Fruit fly (Drosophila melanogaster) S2 (cell line): Measurements from ENCODE around the gene CG6051.

Experiments
- CG8478 ChIP-seq: fragments of >200 bp; optimal IDR thresholded peaks from 2 replicates; lab custom pipeline; 2018
- CTCF ChIP-seq, 2 experiments: fragments of >200 bp; optimal IDR thresholded peaks; 2 replicates each; lab custom pipeline; 2018

- TF ChIP-seq CG8478 (lab: Kevin White, UChicago), result no peak
- TF ChIP-seq CTCF (optimal IDR thresholded peaks at IDR 0.05; lab: Kevin White, UChicago), result no peak
These were observed 6.9 kb upstream of the CG6051 start, which contains the start of gene grass for dm6 chr3R:27157814-27158213.
